Fruit fly (Drosophila melanogaster): ENCODE data around the gene CG5225.

- TF ChIP-seq CTCF (optimal IDR thresholded peaks at IDR 0.05), result no peak
- TF ChIP-seq CG8478 (optimal IDR thresholded peaks at IDR 0.05), result no peak
Measured at dm6 chr3R:17078961-17079858, 50.7 kb downstream of the CG5225 start.

Measured in S2 (cell line).